Fruit fly (Drosophila melanogaster): ENCODE data around the gene dgt1.

DNA sequence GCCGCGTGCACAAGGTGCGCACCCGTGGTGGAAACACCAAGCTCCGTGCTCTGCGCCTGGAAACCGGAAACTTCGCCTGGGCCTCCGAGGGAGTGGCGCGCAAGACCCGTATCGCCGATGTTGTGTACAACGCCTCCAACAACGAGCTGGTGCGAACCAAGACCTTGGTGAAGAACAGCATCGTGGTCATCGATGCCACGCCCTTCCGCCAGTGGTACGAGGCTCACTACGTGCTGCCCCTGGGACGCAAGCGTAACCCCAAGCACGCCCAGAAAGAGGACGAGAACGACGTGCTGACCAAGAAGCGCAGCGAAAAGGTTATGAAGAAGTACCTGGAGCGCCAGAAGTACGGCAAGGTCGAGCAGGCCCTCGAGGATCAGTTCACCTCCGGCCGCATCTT is 5.5 kb upstream of the dgt1 start:
- TF ChIP-seq Myc (optimal IDR thresholded peaks at IDR 0.05) = no peak
- no peak for TF ChIP-seq psq (optimal IDR thresholded peaks at IDR 0.05)
- no peak for TF ChIP-seq Sin3A (optimal IDR thresholded peaks at IDR 0.05)
- peak; percentile 80 for TF ChIP-seq ttk (optimal IDR thresholded peaks at IDR 0.05)
- TF ChIP-seq h (optimal IDR thresholded peaks at IDR 0.05) = no peak
- no peak for TF ChIP-seq insv (optimal IDR thresholded peaks at IDR 0.05)

Data from Kc167 (cell line).